Worm (Caenorhabditis elegans) whole organism, early embryonic: ENCODE data around the gene W01C8.1.

Experiments used
- ama-1 ChIP-seq: fragments of 150-350 bp; optimal IDR thresholded peaks from 2 replicates; lab custom pipeline; 2014
- ceh-13 ChIP-seq: fragments of 200-800 bp; sonication (Bioruptor generic); optimal IDR thresholded peaks from 2 replicates; lab custom pipeline; 2018; ENCODE audit warnings: mild to moderate bottlenecking, missing genetic modification characterization, missing compliant biosample characterization
- tbx-11 ChIP-seq: fragments of 200-800 bp; sonication (Bioruptor generic); IDR thresholded peaks from 2 replicates; pipeline ENCODE4 v1.3.6; 2022; ENCODE audit warnings: missing genetic modification characterization, missing compliant biosample characterization

DNA sequence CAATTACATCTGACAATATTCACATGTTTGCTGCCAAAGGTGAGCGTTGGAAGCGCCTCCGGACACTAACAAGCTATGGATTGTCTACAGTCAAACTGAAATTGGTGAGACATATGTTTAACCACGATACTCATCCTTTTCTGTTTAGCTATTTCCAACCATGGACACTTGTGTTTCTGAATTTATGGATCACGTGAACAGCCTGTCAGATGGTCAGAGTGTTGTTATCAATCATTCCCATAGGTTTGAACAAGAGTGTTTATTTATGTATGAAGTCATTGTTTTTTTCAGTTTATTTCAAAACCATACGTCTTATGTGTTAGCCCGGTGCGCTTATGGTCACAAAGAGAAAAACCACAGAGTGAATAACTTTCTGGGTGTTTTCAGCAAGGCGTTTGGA, 23.2 kb downstream of the W01C8.1 start:
- no peak for TF ChIP-seq ama-1 (lab: Kevin White, UChicago)
- TF ChIP-seq tbx-11 (GFP tag; lab: Robert Waterston, UW), result no peak
- TF ChIP-seq ceh-13 (GFP tag; lab: Kevin White, UChicago), result no peak
